Worm (Caenorhabditis elegans) whole organism, mixed stage, embryonic: ENCODE measurements around the gene C18A11.2.

Source experiments
- M03D4.4 ChIP-seq: sonication (generic microtip); optimal IDR thresholded peaks from 2 replicates; lab custom pipeline; 2017; ENCODE audit warnings: mild to moderate bottlenecking, missing genetic modification characterization, missing compliant biosample characterization
- bed-3 ChIP-seq: fragments of 200-800 bp; sonication (Bioruptor generic); optimal IDR thresholded peaks from 3 replicates; lab custom pipeline; 2018; ENCODE audit warnings: mild to moderate bottlenecking, missing genetic modification characterization, moderate library complexity, missing compliant biosample characterization
- blmp-1 ChIP-seq: fragments of 150-350 bp; optimal IDR thresholded peaks from 2 replicates; lab custom pipeline; 2014; ENCODE audit warnings: missing biosample characterization, missing genetic modification characterization
- ceh-39 ChIP-seq: fragments of 150-350 bp; optimal IDR thresholded peaks from 2 replicates; lab custom pipeline; 2014; ENCODE audit warnings: missing biosample characterization, missing genetic modification characterization
- ces-1 ChIP-seq: fragments of 150-350 bp; optimal IDR thresholded peaks from 2 replicates; lab custom pipeline; 2014; ENCODE audit warnings: missing biosample characterization, missing genetic modification reagents, missing genetic modification characterization
- cnd-1 ChIP-seq: fragments of 200-800 bp; sonication (Bioruptor generic); optimal IDR thresholded peaks from 2 replicates; lab custom pipeline; 2018; ENCODE audit warnings: mild to moderate bottlenecking, missing genetic modification characterization, missing compliant biosample characterization
- elt-1 ChIP-seq: sonication (generic microtip); optimal IDR thresholded peaks from 2 replicates; lab custom pipeline; 2017; ENCODE audit warnings: missing genetic modification characterization, mild to moderate bottlenecking, missing compliant biosample characterization, antibody characterized with exemption, moderate library complexity, borderline replicate concordance; ENCODE audit not compliant: insufficient read depth
- flh-1 ChIP-seq: fragments of 200-800 bp; sonication (Bioruptor generic); optimal IDR thresholded peaks from 2 replicates; lab custom pipeline; 2018; ENCODE audit warnings: mild to moderate bottlenecking, missing genetic modification characterization, moderate library complexity, missing compliant biosample characterization
- ham-2 ChIP-seq: fragments of 200-800 bp; sonication (Bioruptor generic); optimal IDR thresholded peaks from 2 replicates; lab custom pipeline; 2018; ENCODE audit warnings: mild to moderate bottlenecking, missing genetic modification characterization, missing compliant biosample characterization
- hlh-1 ChIP-seq: fragments of 150-350 bp; optimal IDR thresholded peaks from 2 replicates; lab custom pipeline; 2014; ENCODE audit warnings: missing biosample characterization, missing genetic modification reagents, missing genetic modification characterization
- lin-13 ChIP-seq: fragments of 150-350 bp; optimal IDR thresholded peaks from 2 replicates; lab custom pipeline; 2014; ENCODE audit warnings: missing biosample characterization, missing genetic modification characterization
- lsy-2 ChIP-seq: fragments of 150-350 bp; optimal IDR thresholded peaks from 2 replicates; lab custom pipeline; 2014; ENCODE audit warnings: missing biosample characterization, missing genetic modification characterization
- mab-5 ChIP-seq: fragments of 150-350 bp; optimal IDR thresholded peaks from 2 replicates; lab custom pipeline; 2014; ENCODE audit warnings: missing biosample characterization, missing genetic modification characterization
- mep-1 ChIP-seq: fragments of 150-350 bp; optimal IDR thresholded peaks from 2 replicates; lab custom pipeline; 2017; ENCODE audit warnings: missing biosample characterization, missing genetic modification reagents, missing genetic modification characterization, inconsistent platforms
- mls-2 ChIP-seq: sonication (generic microtip); optimal IDR thresholded peaks from 2 replicates; lab custom pipeline; 2016; ENCODE audit warnings: mild to moderate bottlenecking, missing genetic modification characterization, moderate library complexity, missing compliant biosample characterization
- nhr-12 ChIP-seq: fragments of 150-350 bp; optimal IDR thresholded peaks from 2 replicates; lab custom pipeline; 2014; ENCODE audit warnings: missing biosample characterization, missing genetic modification characterization
- nhr-2 ChIP-seq: fragments of 150-350 bp; optimal IDR thresholded peaks from 2 replicates; lab custom pipeline; 2014; ENCODE audit warnings: missing biosample characterization, missing genetic modification characterization
- nhr-28 ChIP-seq: fragments of 150-350 bp; optimal IDR thresholded peaks from 2 replicates; lab custom pipeline; 2014; ENCODE audit warnings: missing biosample characterization, missing genetic modification characterization
- pha-4 ChIP-seq: fragments of 150-350 bp; optimal IDR thresholded peaks from 2 replicates; lab custom pipeline; 2018; ENCODE audit warnings: missing biosample characterization, missing genetic modification reagents, missing genetic modification characterization
- snpc-4 ChIP-seq: fragments of 150-350 bp; optimal IDR thresholded peaks from 2 replicates; lab custom pipeline; 2014; ENCODE audit warnings: missing biosample characterization, missing genetic modification characterization
- sptf-1 ChIP-seq: sonication (generic microtip); optimal IDR thresholded peaks from 2 replicates; lab custom pipeline; 2017; ENCODE audit warnings: mild to moderate bottlenecking, missing genetic modification characterization, moderate library complexity, missing compliant biosample characterization
- unc-120 ChIP-seq: sonication (generic microtip); optimal IDR thresholded peaks from 2 replicates; lab custom pipeline; 2017; ENCODE audit warnings: missing genetic modification characterization, missing compliant biosample characterization; ENCODE audit not compliant: poor library complexity, severe bottlenecking
- unc-39 ChIP-seq: fragments of 150-350 bp; optimal IDR thresholded peaks from 2 replicates; lab custom pipeline; 2014; ENCODE audit warnings: missing biosample characterization, missing genetic modification characterization
- unc-62 ChIP-seq: fragments of 150-350 bp; optimal IDR thresholded peaks from 2 replicates; lab custom pipeline; 2014; ENCODE audit warnings: missing biosample characterization, missing genetic modification reagents, missing genetic modification characterization
- zip-8 ChIP-seq: fragments of 150-350 bp; optimal IDR thresholded peaks from 2 replicates; lab custom pipeline; 2014; ENCODE audit warnings: missing biosample characterization, missing genetic modification characterization
- ztf-11 ChIP-seq: fragments of 150-350 bp; optimal IDR thresholded peaks from 2 replicates; lab custom pipeline; 2014; ENCODE audit warnings: missing biosample characterization, missing genetic modification characterization

C18A11.2 gene

DNA sequence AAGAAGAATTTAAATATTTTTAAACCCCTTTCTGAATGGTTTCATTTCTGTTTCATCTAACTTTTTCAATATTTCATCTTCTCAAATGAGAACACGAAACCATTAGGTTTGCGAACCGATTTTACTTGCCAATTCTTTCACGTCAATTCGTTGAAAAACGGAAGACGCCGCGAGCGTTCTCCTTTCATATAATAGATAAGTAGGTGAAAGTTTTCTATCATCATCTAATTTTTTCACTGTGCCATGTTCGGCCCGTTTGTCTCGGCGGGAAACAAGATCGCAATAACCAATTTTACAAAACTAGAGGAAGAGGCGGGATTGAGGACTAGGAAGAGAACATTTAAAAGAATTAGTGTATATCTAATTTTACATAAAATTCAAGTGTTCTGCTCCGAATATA lies 22.2 kb upstream of the C18A11.2 start, which contains the start of gene C18A11.4:
Gene C18A11.4, plus strand, starts transcription at position 367 of the 400 bp plus-strand sequence.
- TF ChIP-seq ceh-39 (tag; lab: Kevin White, UChicago) (no peak), nhr-12 (tag; lab: Kevin White, UChicago) (no peak), unc-39 (tag; lab: Kevin White, UChicago) (no peak), bed-3 (GFP tag; lab: Kevin White, UChicago) (no peak), nhr-2 (tag; lab: Kevin White, UChicago) (no peak), pha-4 (tag; lab: Kevin White, UChicago) (no peak), mls-2 (tag; lab: Kevin White, UChicago) (no peak), cnd-1 (tag; lab: Kevin White, UChicago) (no peak), unc-62 (GFP tag; lab: Kevin White, UChicago) (no peak), snpc-4 (no peak), blmp-1 (tag; lab: Kevin White, UChicago) (no peak), unc-120 (tag; lab: Kevin White, UChicago) (no peak), mab-5 (tag; lab: Kevin White, UChicago) (no peak), flh-1 (GFP tag; lab: Kevin White, UChicago) (no peak)
- TF ChIP-seq, all 35 proteins: peak for 0

DNA sequence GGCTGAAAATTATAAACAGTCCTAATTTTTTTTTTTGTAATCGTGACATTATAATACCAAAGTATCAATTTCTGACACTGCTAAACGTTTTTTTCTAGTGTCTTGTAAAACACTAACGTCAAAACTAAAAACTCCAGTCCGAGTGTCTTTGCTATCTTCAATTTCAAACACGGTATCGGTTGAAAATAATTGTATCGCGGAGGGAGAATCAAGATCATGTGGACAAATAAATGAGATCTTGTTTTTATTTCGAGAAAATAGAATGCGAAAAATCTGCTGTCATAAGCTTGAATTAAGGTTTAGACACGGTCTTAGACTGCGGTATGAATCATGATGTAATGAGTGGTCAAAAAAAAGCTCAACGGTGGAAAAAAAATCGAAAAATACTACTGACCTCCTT lies 18.7 kb upstream of the C18A11.2 start:
- TF ChIP-seq M03D4.4 (tag; lab: Kevin White, UChicago): no peak
- TF ChIP-seq sptf-1: no peak
- TF ChIP-seq unc-39 (tag; lab: Kevin White, UChicago): no peak
- no peak for TF ChIP-seq nhr-28 (tag; lab: Kevin White, UChicago)
- TF ChIP-seq cnd-1 (tag; lab: Kevin White, UChicago): no peak
- TF ChIP-seq zip-8 (tag; lab: Kevin White, UChicago): no peak
- no peak for TF ChIP-seq ceh-39 (tag; lab: Kevin White, UChicago)
- no peak for TF ChIP-seq nhr-12 (tag; lab: Kevin White, UChicago)
- no peak for TF ChIP-seq mep-1 (tag; lab: Kevin White, UChicago)
- TF ChIP-seq bed-3 (GFP tag; lab: Kevin White, UChicago): no peak
- TF ChIP-seq pha-4 (tag; lab: Kevin White, UChicago): no peak
- no peak for TF ChIP-seq blmp-1 (tag; lab: Kevin White, UChicago)
- no peak for TF ChIP-seq mab-5 (tag; lab: Kevin White, UChicago)
- TF ChIP-seq, all 35 proteins: peak for 0

DNA sequence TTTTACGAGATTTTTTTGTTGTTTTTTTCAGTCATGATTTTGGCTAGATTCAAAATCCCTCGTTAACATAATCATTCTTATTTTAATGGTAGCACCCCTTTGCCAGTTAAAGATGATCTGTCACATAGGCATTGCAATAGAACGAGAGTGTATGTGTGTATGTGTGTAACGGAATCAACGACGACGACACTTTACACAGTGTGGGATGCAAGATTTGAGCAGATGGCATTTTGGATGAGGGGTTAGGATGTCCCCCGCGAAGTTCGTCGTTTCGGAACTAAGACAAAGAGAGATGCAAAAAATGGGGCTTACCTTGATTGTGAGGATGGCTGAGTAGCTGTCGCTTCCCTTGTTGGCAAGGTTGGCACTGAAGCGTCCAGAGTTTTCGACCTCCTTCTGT lies 15.3 kb upstream of the C18A11.2 start:
- TF ChIP-seq hlh-1 (tag; lab: Kevin White, UChicago) (peak; percentile 82), unc-120 (tag; lab: Kevin White, UChicago) (peak; percentile 76), mls-2 (tag; lab: Kevin White, UChicago) (no peak), unc-62 (GFP tag; lab: Kevin White, UChicago) (peak; percentile 63), cnd-1 (tag; lab: Kevin White, UChicago) (peak; percentile 12)

DNA sequence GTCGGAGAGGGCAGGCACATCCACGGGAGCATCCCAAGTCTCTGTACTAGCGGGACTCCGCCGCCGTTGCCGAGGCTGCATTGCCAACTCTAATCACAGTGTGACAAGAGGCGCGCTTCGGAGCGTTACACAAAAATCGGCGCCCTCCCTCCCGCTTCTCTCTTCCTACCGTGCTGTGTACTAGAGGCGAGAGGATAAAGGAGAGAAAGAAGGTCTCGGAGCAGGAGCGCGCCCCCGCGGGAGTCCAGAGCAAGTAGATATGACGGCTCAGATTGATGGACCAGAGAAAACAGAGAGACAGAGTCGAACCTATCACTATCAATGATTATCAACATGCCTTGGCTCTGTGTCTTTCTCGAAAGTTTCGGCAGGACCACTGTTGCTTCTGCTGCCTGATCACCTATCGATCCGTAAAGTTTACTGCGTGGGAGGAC lies 14.3 kb upstream of the C18A11.2 start:
- TF ChIP-seq mep-1 (tag; lab: Kevin White, UChicago) (no peak), elt-1 (no peak), sptf-1 (peak; percentile 15), zip-8 (tag; lab: Kevin White, UChicago) (no peak), mab-5 (tag; lab: Kevin White, UChicago) (peak; percentile 26), unc-120 (tag; lab: Kevin White, UChicago) (peak; percentile 87), lin-13 (tag; lab: Kevin White, UChicago) (no peak), cnd-1 (tag; lab: Kevin White, UChicago) (no peak), ham-2 (no peak), hlh-1 (tag; lab: Kevin White, UChicago) (peak; percentile 80), blmp-1 (tag; lab: Kevin White, UChicago) (no peak), unc-62 (GFP tag; lab: Kevin White, UChicago) (peak; percentile 96)

DNA sequence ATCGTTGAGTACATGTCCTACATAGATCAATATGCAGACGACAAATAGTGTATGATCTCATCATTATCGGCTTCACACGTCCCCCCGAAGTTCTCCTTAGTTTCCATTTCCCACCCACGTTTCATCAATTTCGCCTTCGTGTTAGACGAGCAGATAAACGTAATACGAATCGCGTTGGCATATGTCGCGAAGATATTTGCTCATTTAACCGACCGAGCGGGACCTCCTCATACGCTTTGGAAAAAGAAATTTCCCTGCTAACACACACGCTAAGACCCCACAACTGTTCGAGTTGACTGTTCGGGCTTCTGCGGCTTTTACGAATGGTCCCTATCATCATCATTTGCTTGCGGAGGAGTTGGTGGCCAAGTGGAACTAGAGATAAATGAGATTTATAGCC lies 12.9 kb upstream of the C18A11.2 start:
- TF ChIP-seq nhr-28 (tag; lab: Kevin White, UChicago) (no peak), unc-62 (GFP tag; lab: Kevin White, UChicago) (peak; percentile 71), blmp-1 (tag; lab: Kevin White, UChicago) (no peak), hlh-1 (tag; lab: Kevin White, UChicago) (peak; percentile 88), unc-120 (tag; lab: Kevin White, UChicago) (peak; percentile 87)

DNA sequence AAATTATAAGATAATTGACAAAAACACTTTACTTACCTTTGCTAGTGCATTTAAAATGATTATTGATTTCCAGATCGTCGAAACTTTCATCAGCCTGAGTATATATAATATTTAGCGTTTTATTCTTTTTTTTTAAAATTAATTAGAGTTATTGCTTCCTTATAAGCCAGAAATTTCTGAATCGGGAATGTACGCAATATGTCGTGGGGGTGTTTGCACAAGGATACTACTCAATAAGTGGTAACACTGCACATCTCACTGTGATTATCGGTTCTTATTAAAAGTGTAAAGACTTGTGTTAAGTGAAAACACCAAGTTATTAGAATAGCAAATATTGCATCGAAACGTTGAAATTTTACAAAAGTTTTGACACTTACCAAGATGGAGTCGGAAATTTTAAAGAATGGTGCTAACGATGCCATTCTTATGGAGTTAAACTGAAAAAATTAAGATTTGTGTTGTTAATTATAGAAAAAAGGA lies 9.5 kb upstream of the C18A11.2 start, which contains the start of gene dim-1:
Gene dim-1, minus strand, starts transcription at position 430 of the 480 bp plus-strand sequence.
- peak; percentile 52 for TF ChIP-seq ces-1 (GFP tag; lab: Kevin White, UChicago)
- no peak for TF ChIP-seq zip-8 (tag; lab: Kevin White, UChicago)
- peak; percentile 72 for TF ChIP-seq unc-120 (tag; lab: Kevin White, UChicago)
- no peak for TF ChIP-seq ztf-11 (tag; lab: Kevin White, UChicago)
- TF ChIP-seq elt-1: no peak
- no peak for TF ChIP-seq ham-2
- no peak for TF ChIP-seq lsy-2 (tag; lab: Kevin White, UChicago)
- no peak for TF ChIP-seq lin-13 (tag; lab: Kevin White, UChicago)
- TF ChIP-seq mep-1 (tag; lab: Kevin White, UChicago): no peak
- TF ChIP-seq unc-62 (GFP tag; lab: Kevin White, UChicago): no peak
- no peak for TF ChIP-seq nhr-2 (tag; lab: Kevin White, UChicago)
